Worm (Caenorhabditis elegans): ENCODE measurements around the gene C25E10.17.

DNA sequence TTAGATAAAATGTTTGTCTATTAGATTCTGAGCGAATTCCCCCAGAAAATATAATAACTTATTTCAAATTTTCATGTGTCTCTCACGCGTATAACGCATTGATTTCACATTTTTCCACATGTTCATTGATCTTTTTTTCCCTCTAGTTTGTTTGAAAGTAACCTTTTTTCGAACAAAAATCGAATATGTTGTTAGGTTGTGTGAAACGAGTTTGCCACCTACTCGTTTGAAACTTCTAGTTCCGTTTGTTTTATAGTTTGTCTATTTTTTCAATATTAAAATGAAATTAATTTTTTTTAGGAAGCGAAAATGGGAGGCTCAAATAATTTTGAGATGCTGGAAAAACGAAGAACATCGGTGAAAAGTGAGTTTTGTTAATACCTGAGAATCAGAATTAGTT is 17.2 kb downstream of the C25E10.17 start, which contains the start of gene C25E10.5:
- TF ChIP-seq egl-27 (tag; optimal IDR thresholded peaks at IDR 0.05) = no peak
- TF ChIP-seq fos-1 (tag; optimal IDR thresholded peaks at IDR 0.05) = no peak

All from whole organism, L4 larva.